Worm (Caenorhabditis elegans): ENCODE results near the gene K08E5.1.

ce11 chrIII:10186160-10186559 is 39.6 kb upstream of the K08E5.1 start, which contains the start of gene unc-47:
- no peak for TF ChIP-seq mep-1 (tag; optimal IDR thresholded peaks at IDR 0.05)
- no peak for TF ChIP-seq ama-1 (optimal IDR thresholded peaks at IDR 0.05)
- TF ChIP-seq nhr-71 (tag; optimal IDR thresholded peaks at IDR 0.05), result no peak
- no peak for TF ChIP-seq dpl-1 (GFP tag; optimal IDR thresholded peaks at IDR 0.05)
- no peak for TF ChIP-seq ces-1 (GFP tag; optimal IDR thresholded peaks at IDR 0.05)
- no peak for TF ChIP-seq nhr-20 (tag; optimal IDR thresholded peaks at IDR 0.05)
- TF ChIP-seq fkh-10 (GFP tag; optimal IDR thresholded peaks at IDR 0.05), result no peak
- no peak for TF ChIP-seq skn-1 (tag; optimal IDR thresholded peaks at IDR 0.05)

Measured in whole organism, L1 larva.